Worm (Caenorhabditis elegans): ENCODE results near the gene Y37E11AL.9.

ce11 chrIV:3666543-3666942, 33.9 kb downstream of the Y37E11AL.9 start:
- no peak for TF ChIP-seq elt-3 (tag; optimal IDR thresholded peaks at IDR 0.05)
- no peak for TF ChIP-seq snu-23 (GFP tag; optimal IDR thresholded peaks at IDR 0.05)
- TF ChIP-seq nhr-76 (tag; optimal IDR thresholded peaks at IDR 0.05), result no peak
- TF ChIP-seq ces-1 (GFP tag; optimal IDR thresholded peaks at IDR 0.05), result no peak
- no peak for TF ChIP-seq ztf-4 (tag; optimal IDR thresholded peaks at IDR 0.05)
- TF ChIP-seq lsy-2 (tag; optimal IDR thresholded peaks at IDR 0.05), result no peak
- TF ChIP-seq efl-1 (optimal IDR thresholded peaks at IDR 0.05), result no peak
- no peak for TF ChIP-seq efl-1 (GFP tag; optimal IDR thresholded peaks at IDR 0.05 in 1 of 2)
